Fruit fly (Drosophila melanogaster) whole organism, embryonic: Measurements from ENCODE around the gene Ald2.

Experiments
- CG10147 ChIP-seq: fragments of 200-800 bp; sonication (Bioruptor generic); optimal IDR thresholded peaks from 2 replicates; lab custom pipeline; 2019; ENCODE audit warnings: missing biosample characterization, mild to moderate bottlenecking, missing genetic modification characterization, moderate library complexity
- CG10543 ChIP-seq: fragments of 200-800 bp; sonication (Bioruptor generic); optimal IDR thresholded peaks from 3 replicates; lab custom pipeline; 2017; ENCODE audit warnings: missing biosample characterization, mild to moderate bottlenecking, missing genetic modification characterization, moderate library complexity
- CG10565 ChIP-seq: fragments of 200-800 bp; sonication (Bioruptor generic); optimal IDR thresholded peaks from 3 replicates; lab custom pipeline; 2016; ENCODE audit warnings: missing biosample characterization, mild to moderate bottlenecking, missing genetic modification characterization
- CG14050 ChIP-seq: fragments of 200-800 bp; sonication (Bioruptor generic); IDR thresholded peaks from 3 replicates; pipeline ENCODE4 v1.3.6; 2022; ENCODE audit warnings: missing biosample characterization, missing genetic modification characterization
- CG14860 ChIP-seq: fragments of 200-800 bp; sonication (Bioruptor generic); IDR thresholded peaks from 3 replicates; pipeline ENCODE4 v1.3.6; 2022; ENCODE audit warnings: missing biosample characterization, missing genetic modification characterization; ENCODE audit not compliant: partially characterized antibody
- CG16779 ChIP-seq: fragments of 200-800 bp; sonication (Bioruptor generic); IDR thresholded peaks from 2 replicates; pipeline ENCODE4 v1.3.6; 2022; ENCODE audit warnings: missing biosample characterization, missing genetic modification characterization
- CG33557 ChIP-seq: fragments of 200-800 bp; sonication (Bioruptor generic); optimal IDR thresholded peaks from 2 replicates; lab custom pipeline; 2019; ENCODE audit warnings: missing biosample characterization, mild to moderate bottlenecking, missing genetic modification characterization, moderate library complexity
- CG3726 ChIP-seq: fragments of 200-800 bp; sonication (Bioruptor generic); IDR thresholded peaks from 3 replicates; pipeline ENCODE4, ENCODE4 v1.3.6; 2022; ENCODE audit warnings: missing biosample characterization, missing genetic modification characterization
- CG3847 ChIP-seq: fragments of 200-800 bp; sonication (Bioruptor generic); IDR thresholded peaks from 2 replicates; pipeline ENCODE4 v1.3.6; 2022; ENCODE audit warnings: missing biosample characterization, missing genetic modification characterization
- CG4282 ChIP-seq: fragments of 200-800 bp; sonication (Bioruptor generic); optimal IDR thresholded peaks from 2 replicates; lab custom pipeline; 2016; ENCODE audit warnings: missing biosample characterization, missing genetic modification characterization
- CG4617 ChIP-seq: fragments of 200-800 bp; sonication (Bioruptor generic); optimal IDR thresholded peaks from 3 replicates; lab custom pipeline; 2016; ENCODE audit warnings: missing biosample characterization, missing genetic modification characterization, borderline replicate concordance
- CG6854 ChIP-seq: fragments of 200-800 bp; sonication (Bioruptor generic); optimal IDR thresholded peaks from 3 replicates; lab custom pipeline; 2017; ENCODE audit warnings: missing biosample characterization, mild to moderate bottlenecking, missing genetic modification characterization
- CG7357 ChIP-seq: fragments of 200-800 bp; sonication (Bioruptor generic); IDR thresholded peaks from 3 replicates; pipeline ENCODE4 v1.3.6; 2022; ENCODE audit warnings: missing biosample characterization, missing genetic modification characterization
- CG7745 ChIP-seq: fragments of 200-800 bp; sonication (Bioruptor generic); optimal IDR thresholded peaks from 2 replicates; lab custom pipeline; 2018; ENCODE audit warnings: missing biosample characterization, mild to moderate bottlenecking, missing genetic modification characterization, moderate library complexity
- CG9215 ChIP-seq: fragments of 200-800 bp; sonication (Bioruptor generic); IDR thresholded peaks from 2 replicates; pipeline ENCODE4 v1.3.6; 2022; ENCODE audit warnings: missing biosample characterization, missing genetic modification characterization
- CG9727 ChIP-seq: fragments of 200-800 bp; sonication (Bioruptor generic); optimal IDR thresholded peaks from 3 replicates; lab custom pipeline; 2017; ENCODE audit warnings: missing biosample characterization, mild to moderate bottlenecking, missing genetic modification characterization
- CHES-1-like ChIP-seq: fragments of 200-800 bp; sonication (Bioruptor generic); optimal IDR thresholded peaks from 2 replicates; lab custom pipeline; 2016; ENCODE audit warnings: missing biosample characterization, missing genetic modification characterization
- D19A ChIP-seq: fragments of 200-800 bp; optimal IDR thresholded peaks from 3 replicates; lab custom pipeline; 2019; ENCODE audit warnings: missing biosample characterization, mild to moderate bottlenecking, missing genetic modification characterization, moderate library complexity
- Dll ChIP-seq: fragments of 200-800 bp; sonication (Bioruptor generic); IDR thresholded peaks from 4 replicates; pipeline ENCODE4 v1.3.6; 2022; ENCODE audit warnings: missing biosample characterization, missing genetic modification characterization; ENCODE audit not compliant: partially characterized antibody
- Eip74EF ChIP-seq, 2 experiments: fragments of 200-800 bp in 1 of 2; fragments of >200 bp in 1 of 2; sonication (Bioruptor generic) in 1 of 2; optimal IDR thresholded peaks; 2 replicates each; lab custom pipeline; 2017 to 2019; ENCODE audit warnings: missing biosample characterization in 2 of 2, missing genetic modification characterization in 2 of 2, mild to moderate bottlenecking in 1 of 2, moderate library complexity in 1 of 2
- Fer2 ChIP-seq: fragments of 200-800 bp; sonication (Bioruptor generic); optimal IDR thresholded peaks from 2 replicates; lab custom pipeline; 2018; ENCODE audit warnings: missing biosample characterization, mild to moderate bottlenecking, missing genetic modification characterization, moderate library complexity
- Fer3 ChIP-seq: fragments of 200-800 bp; sonication (Bioruptor generic); optimal IDR thresholded peaks from 2 replicates; lab custom pipeline; 2018; ENCODE audit warnings: missing biosample characterization, mild to moderate bottlenecking, missing genetic modification characterization, moderate library complexity
- HLH4C ChIP-seq: fragments of 200-800 bp; sonication (Bioruptor generic); IDR thresholded peaks from 3 replicates; pipeline ENCODE4 v1.3.6; 2022; ENCODE audit warnings: missing biosample characterization, missing genetic modification characterization; ENCODE audit not compliant: partially characterized antibody
- Ravus ChIP-seq: fragments of 200-800 bp; sonication (Bioruptor generic); IDR thresholded peaks from 2 replicates; pipeline ENCODE4 v1.3.6; 2022; ENCODE audit warnings: missing biosample characterization, missing genetic modification characterization
- Six4 ChIP-seq: fragments of 200-800 bp; sonication (Bioruptor generic); optimal IDR thresholded peaks from 2 replicates; lab custom pipeline; 2016; ENCODE audit warnings: missing biosample characterization, missing genetic modification characterization
- Sox100B ChIP-seq: fragments of 200-800 bp; sonication (Bioruptor generic); optimal IDR thresholded peaks from 3 replicates; lab custom pipeline; 2018; ENCODE audit warnings: missing biosample characterization, mild to moderate bottlenecking, missing genetic modification characterization
- Sox102F ChIP-seq: fragments of 200-800 bp; sonication (Bioruptor generic); optimal IDR thresholded peaks from 2 replicates; lab custom pipeline; 2018; ENCODE audit warnings: missing biosample characterization, mild to moderate bottlenecking, missing genetic modification characterization, moderate library complexity
- Sry-β ChIP-seq: fragments of 200-800 bp; sonication (Bioruptor generic); optimal IDR thresholded peaks from 2 replicates; lab custom pipeline; 2018; ENCODE audit warnings: missing biosample characterization, mild to moderate bottlenecking, missing genetic modification characterization, moderate library complexity
- Stat92E ChIP-seq, 3 experiments: fragments of >200 bp in 2 of 3; fragments of 200-800 bp in 1 of 3; sonication (Bioruptor generic) in 1 of 3; optimal IDR thresholded peaks; 2 replicates each; lab custom pipeline; 2017 to 2019; ENCODE audit warnings: missing biosample characterization in 3 of 3, missing genetic modification characterization in 3 of 3, mild to moderate bottlenecking in 1 of 3, moderate library complexity in 1 of 3
- al ChIP-seq: fragments of 200-800 bp; sonication (Bioruptor generic); IDR thresholded peaks from 2 replicates; pipeline ENCODE4 v1.3.6; 2022; ENCODE audit warnings: missing biosample characterization, missing genetic modification characterization
- cad ChIP-seq: fragments of >200 bp; optimal IDR thresholded peaks from 2 replicates; lab custom pipeline; 2017; ENCODE audit warnings: missing biosample characterization, missing genetic modification characterization
- da ChIP-seq: fragments of 200-800 bp; sonication (Bioruptor generic); optimal IDR thresholded peaks from 2 replicates; lab custom pipeline; 2016; ENCODE audit warnings: missing biosample characterization, missing genetic modification characterization
- fd102C ChIP-seq: fragments of 200-800 bp; sonication (Bioruptor generic); optimal IDR thresholded peaks from 2 replicates; lab custom pipeline; 2018; ENCODE audit warnings: missing biosample characterization, mild to moderate bottlenecking, missing genetic modification characterization, moderate library complexity
- ftz-f1 ChIP-seq: fragments of 200-800 bp; sonication (Bioruptor generic); optimal IDR thresholded peaks from 2 replicates; lab custom pipeline; 2016; ENCODE audit warnings: missing biosample characterization, missing genetic modification characterization
- gcm2 ChIP-seq: fragments of 200-800 bp; sonication (Bioruptor generic); optimal IDR thresholded peaks from 2 replicates; lab custom pipeline; 2016; ENCODE audit warnings: missing biosample characterization, missing genetic modification characterization
- gfzf ChIP-seq: fragments of 200-800 bp; sonication (Bioruptor generic); optimal IDR thresholded peaks from 2 replicates; lab custom pipeline; 2016; ENCODE audit warnings: missing biosample characterization, mild to moderate bottlenecking, missing genetic modification characterization, moderate library complexity
- gro ChIP-seq: fragments of 200-800 bp; sonication (Bioruptor generic); optimal IDR thresholded peaks from 2 replicates; lab custom pipeline; 2016; ENCODE audit warnings: missing biosample characterization, missing genetic modification characterization
- h ChIP-seq: fragments of >200 bp; optimal IDR thresholded peaks from 2 replicates; lab custom pipeline; 2017
- jing ChIP-seq: fragments of 200-800 bp; sonication (Bioruptor generic); optimal IDR thresholded peaks from 2 replicates; lab custom pipeline; 2018; ENCODE audit warnings: missing biosample characterization, mild to moderate bottlenecking, missing genetic modification characterization
- kni ChIP-seq: fragments of 200-800 bp; sonication (Bioruptor generic); optimal IDR thresholded peaks from 3 replicates; lab custom pipeline; 2017; ENCODE audit warnings: mild to moderate bottlenecking, missing biosample characterization, missing genetic modification reagents, missing genetic modification characterization
- maf-S ChIP-seq: fragments of 200-800 bp; sonication (Bioruptor generic); optimal IDR thresholded peaks from 2 replicates; lab custom pipeline; 2016; ENCODE audit warnings: missing biosample characterization, missing genetic modification characterization
- pnt ChIP-seq: fragments of 200-800 bp; sonication (Bioruptor generic); optimal IDR thresholded peaks from 3 replicates; lab custom pipeline; 2016; ENCODE audit warnings: missing biosample characterization, missing genetic modification characterization
- pzg ChIP-seq: fragments of 200-800 bp; sonication (Bioruptor generic); optimal IDR thresholded peaks from 3 replicates; lab custom pipeline; 2018; ENCODE audit warnings: missing biosample characterization, mild to moderate bottlenecking, missing genetic modification characterization, moderate library complexity
- row ChIP-seq: fragments of 200-800 bp; sonication (Bioruptor generic); IDR thresholded peaks from 3 replicates; pipeline ENCODE4 v1.3.6; 2022; ENCODE audit warnings: missing biosample characterization, missing genetic modification characterization
- sqz ChIP-seq: fragments of 200-800 bp; sonication (Bioruptor generic); optimal IDR thresholded peaks from 3 replicates; lab custom pipeline; 2018; ENCODE audit warnings: missing biosample characterization, mild to moderate bottlenecking, missing genetic modification characterization
- ssp ChIP-seq: fragments of 200-800 bp; sonication (Bioruptor generic); IDR thresholded peaks from 2 replicates; pipeline ENCODE4 v1.3.6; 2022; ENCODE audit warnings: missing biosample characterization, missing genetic modification characterization
- tio ChIP-seq: fragments of 200-800 bp; sonication (Bioruptor generic); optimal IDR thresholded peaks from 2 replicates; lab custom pipeline; 2017; ENCODE audit warnings: missing biosample characterization, missing genetic modification characterization, inconsistent platforms
- vnd ChIP-seq: fragments of 200-800 bp; sonication (Bioruptor generic); IDR thresholded peaks from 3 replicates; pipeline ENCODE4 v1.3.6; 2022; ENCODE audit warnings: missing biosample characterization, missing genetic modification characterization; ENCODE audit not compliant: partially characterized antibody
- zen ChIP-seq: fragments of 200-800 bp; sonication (Bioruptor generic); optimal IDR thresholded peaks from 3 replicates; lab custom pipeline; 2018; ENCODE audit warnings: missing biosample characterization, mild to moderate bottlenecking, missing genetic modification characterization, moderate library complexity

Ald2 gene

dm6 chr3R:26443875-26444511, 30.1 kb downstream of the Ald2 start (continued):
- TF ChIP-seq CHES-1-like, result no peak
- peak; percentile 26 for TF ChIP-seq pnt (GFP tag; lab: Kevin White, UChicago)
- no peak for TF ChIP-seq CG10565
- TF ChIP-seq da, result no peak
- no peak for TF ChIP-seq h
- no peak for TF ChIP-seq fd102C (GFP tag; lab: Kevin White, UChicago)
- TF ChIP-seq gfzf (GFP tag; lab: Kevin White, UChicago), result no peak
- TF ChIP-seq CG33557, result no peak
- no peak for TF ChIP-seq D19A
- TF ChIP-seq Dll (GFP tag; lab: Robert Waterston, UW), result no peak
- no peak for TF ChIP-seq ftz-f1
- TF ChIP-seq gro, result no peak
- no peak for TF ChIP-seq pzg
- no peak for TF ChIP-seq CG6854 (GFP tag; lab: Kevin White, UChicago)
- no peak for TF ChIP-seq CG3726 (GFP tag; lab: Robert Waterston, UW)
- no peak for TF ChIP-seq al (GFP tag; lab: Robert Waterston, UW)
- TF ChIP-seq Eip74EF (GFP tag; optimal IDR thresholded peaks at IDR 0.05; lab: Kevin White, UChicago), result peak in 1 of 2 experiments; percentile 76
- TF ChIP-seq CG4617 (GFP tag; lab: Kevin White, UChicago), result no peak
- TF ChIP-seq CG10147 (GFP tag; lab: Kevin White, UChicago), result peak; percentile 60
- peak; percentile 52; the same call in 1 of the 2 replicates for TF ChIP-seq ssp (GFP tag; lab: Robert Waterston, UW)
- no peak for TF ChIP-seq gcm2
- TF ChIP-seq Sox102F (GFP tag; lab: Kevin White, UChicago), result peak; percentile 63
- TF ChIP-seq zen, result peak; percentile 15
- no peak for TF ChIP-seq cad (GFP tag; lab: Kevin White, UChicago)
- TF ChIP-seq Sox100B (GFP tag; lab: Kevin White, UChicago), result no peak
- TF ChIP-seq Fer2 (tag; lab: Kevin White, UChicago), result no peak
- peak; percentile 49 for TF ChIP-seq Fer3 (tag; lab: Kevin White, UChicago)
- TF ChIP-seq sqz (GFP tag; lab: Kevin White, UChicago), result no peak
- TF ChIP-seq Ravus, result no peak
- peak; percentile 42 for TF ChIP-seq tio (GFP tag; lab: Kevin White, UChicago)
- TF ChIP-seq row, result peak; percentile 52; the same call in 1 of the 3 replicates
- TF ChIP-seq CG16779 (GFP tag; lab: Robert Waterston, UW), result no peak
- TF ChIP-seq CG3847 (GFP tag; lab: Robert Waterston, UW), result no peak
- no peak for TF ChIP-seq vnd (GFP tag; lab: Robert Waterston, UW)
- peak; percentile 45 for TF ChIP-seq CG9727 (GFP tag; lab: Kevin White, UChicago)
- no peak for TF ChIP-seq maf-S (GFP tag; lab: Kevin White, UChicago)
- TF ChIP-seq Stat92E (GFP tag; optimal IDR thresholded peaks at IDR 0.05; lab: Kevin White, UChicago), result peak in 1 of 3 experiments; percentile 20
- TF ChIP-seq CG9215 (GFP tag; lab: Robert Waterston, UW), result 0 out of 2 replicates have a peak, but pooled peaks have one; percentile 16
- TF ChIP-seq CG14050 (GFP tag; lab: Robert Waterston, UW), result peak; percentile 13; the same call in 1 of the 3 replicates
- TF ChIP-seq Sry-β, result no peak
- TF ChIP-seq CG14860 (GFP tag; lab: Robert Waterston, UW), result no peak
- TF ChIP-seq CG4282 (GFP tag; lab: Kevin White, UChicago), result no peak
- peak; percentile 31 for TF ChIP-seq Six4
- TF ChIP-seq jing, result no peak
- no peak for TF ChIP-seq HLH4C (GFP tag; lab: Robert Waterston, UW)
- no peak for TF ChIP-seq CG10543 (GFP tag; lab: Kevin White, UChicago)
- no peak for TF ChIP-seq CG7745 (tag; lab: Kevin White, UChicago)
- TF ChIP-seq CG7357, result no peak
- peak; percentile 1 for TF ChIP-seq kni (GFP tag; lab: Kevin White, UChicago)
